Worm (Caenorhabditis elegans): Measurements from ENCODE around the gene C26D10.4.

The C26D10.4 gene

DNA sequence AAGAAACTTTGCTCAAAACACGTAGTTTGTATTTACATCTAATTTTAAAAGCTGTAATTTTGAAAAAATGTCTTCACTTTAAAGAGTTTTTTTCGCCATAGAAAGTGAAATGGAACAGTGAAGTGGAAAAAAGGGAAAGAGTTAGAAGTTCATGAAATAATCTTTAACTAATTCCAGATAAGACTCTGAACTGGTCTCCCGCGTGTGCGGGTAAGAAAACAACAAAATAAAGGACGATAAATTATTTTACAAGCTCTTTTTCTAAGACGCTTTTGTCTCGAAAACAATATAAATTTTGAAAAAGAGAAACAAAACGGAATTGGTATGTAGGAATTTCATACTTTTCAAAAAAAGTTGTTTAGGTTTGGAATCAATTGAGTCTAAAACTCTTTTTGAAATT, 12.9 kb upstream of the C26D10.4 start:
- TF ChIP-seq B0310.2 (tag; optimal IDR thresholded peaks at IDR 0.05) (no peak), pes-1 (GFP tag; IDR thresholded peaks at IDR 0.05) (no peak), hmg-4 (GFP tag; optimal IDR thresholded peaks at IDR 0.05) (no peak), scrt-1 (GFP tag; IDR thresholded peaks at IDR 0.05) (no peak), tra-4 (tag; optimal IDR thresholded peaks at IDR 0.05) (no peak), ceh-13 (GFP tag; optimal IDR thresholded peaks at IDR 0.05) (no peak), tbx-11 (GFP tag; IDR thresholded peaks at IDR 0.05) (no peak), ets-7 (tag; optimal IDR thresholded peaks at IDR 0.05) (no peak), hmbx-1 (tag; optimal IDR thresholded peaks at IDR 0.05) (no peak), sea-1 (GFP tag; conservative IDR thresholded peaks at IDR 0.05) (no peak), flt-1 (GFP tag; IDR thresholded peaks at IDR 0.05) (no peak), F13C5.2 (tag; optimal IDR thresholded peaks at IDR 0.05) (no peak), ama-1 (optimal IDR thresholded peaks at IDR 0.05) (no peak)

DNA sequence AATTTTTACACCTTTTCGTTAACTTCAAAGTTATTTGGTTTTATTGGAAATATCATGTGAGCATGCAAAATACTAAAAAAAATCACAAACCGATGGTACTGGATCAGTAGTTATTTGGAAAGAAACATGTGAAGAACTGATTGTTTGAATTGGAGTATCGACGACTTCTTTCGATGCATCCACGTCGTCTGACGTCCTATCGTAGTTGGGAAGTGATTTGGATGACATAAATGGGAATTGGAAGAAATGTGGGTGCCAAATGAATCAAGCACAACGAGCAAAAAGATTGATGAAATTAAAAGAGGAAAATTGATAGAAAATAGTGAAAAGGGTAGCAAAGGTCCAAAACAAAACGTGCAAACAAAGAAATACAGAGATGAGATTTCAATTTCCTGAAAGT, 8.3 kb upstream of the C26D10.4 start, which contains the start of gene shw-1:
Gene shw-1, minus strand, starts transcription at position 228 of the 400 bp plus-strand sequence.
- no peak for TF ChIP-seq F13C5.2 (tag; optimal IDR thresholded peaks at IDR 0.05)
- TF ChIP-seq tbx-11 (GFP tag; IDR thresholded peaks at IDR 0.05), result no peak
- no peak for TF ChIP-seq scrt-1 (GFP tag; IDR thresholded peaks at IDR 0.05)
- TF ChIP-seq sea-1 (GFP tag; conservative IDR thresholded peaks at IDR 0.05), result no peak
- no peak for TF ChIP-seq B0310.2 (tag; optimal IDR thresholded peaks at IDR 0.05)
- no peak for TF ChIP-seq flt-1 (GFP tag; IDR thresholded peaks at IDR 0.05)
- no peak for TF ChIP-seq hnd-1 (tag; optimal IDR thresholded peaks at IDR 0.05)
- no peak for TF ChIP-seq tbx-37 (GFP tag; conservative IDR thresholded peaks at IDR 0.05)
- TF ChIP-seq ceh-36 (tag; optimal IDR thresholded peaks at IDR 0.05), result no peak
- no peak for TF ChIP-seq hmg-4 (GFP tag; optimal IDR thresholded peaks at IDR 0.05)
- no peak for TF ChIP-seq pes-1 (GFP tag; IDR thresholded peaks at IDR 0.05)
- TF ChIP-seq ceh-13 (GFP tag; optimal IDR thresholded peaks at IDR 0.05), result no peak

DNA sequence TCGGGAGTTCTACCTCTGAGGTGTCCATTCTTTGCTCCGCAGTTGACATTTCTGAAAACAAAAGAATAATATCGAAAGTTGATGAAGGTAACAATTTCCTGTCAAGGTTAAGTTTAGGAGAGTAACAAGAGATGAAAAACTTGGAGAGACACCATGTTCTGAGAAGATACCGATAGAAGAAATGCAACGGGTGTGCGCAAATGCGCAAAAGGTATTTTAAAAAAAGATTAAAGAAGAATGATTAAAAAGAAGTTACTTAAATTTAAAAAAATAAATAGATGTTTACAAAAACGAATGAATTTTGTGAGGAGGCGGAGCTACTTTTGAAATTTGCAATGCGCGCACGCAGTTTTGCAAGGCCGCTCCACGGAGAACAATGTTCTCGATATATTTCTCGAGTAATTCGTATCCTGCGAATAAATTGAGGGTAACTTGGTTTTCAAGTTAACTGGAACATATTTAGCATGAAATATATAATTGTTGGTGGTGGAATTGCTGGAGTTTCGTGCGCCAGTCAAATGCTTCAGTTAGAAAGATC, 4.5 kb upstream of the C26D10.4 start, which contains the start of the genes ran-3 and C26D10.3:
Gene ran-3, minus strand, starts transcription at position 51 of the 538 bp plus-strand sequence.
Gene C26D10.3, plus strand, starts transcription at position 385 of the 538 bp plus-strand sequence.
- TF ChIP-seq scrt-1 (GFP tag; IDR thresholded peaks at IDR 0.05) (peak; percentile 57; the same call in 1 of the 2 replicates), ama-1 (optimal IDR thresholded peaks at IDR 0.05) (no peak), tbx-11 (GFP tag; IDR thresholded peaks at IDR 0.05) (0 out of 2 replicates have a peak, but pooled peaks have one; percentile 41), pes-1 (GFP tag; IDR thresholded peaks at IDR 0.05) (peak; percentile 69), tra-4 (tag; optimal IDR thresholded peaks at IDR 0.05) (no peak), tbx-37 (GFP tag; conservative IDR thresholded peaks at IDR 0.05) (no peak), F13C5.2 (tag; optimal IDR thresholded peaks at IDR 0.05) (peak; percentile 76), hnd-1 (tag; optimal IDR thresholded peaks at IDR 0.05) (no peak), hmbx-1 (tag; optimal IDR thresholded peaks at IDR 0.05) (no peak), ceh-36 (tag; optimal IDR thresholded peaks at IDR 0.05) (peak; percentile 11), ets-7 (tag; optimal IDR thresholded peaks at IDR 0.05) (no peak), aly-1 (tag; optimal IDR thresholded peaks at IDR 0.05) (no peak)

DNA sequence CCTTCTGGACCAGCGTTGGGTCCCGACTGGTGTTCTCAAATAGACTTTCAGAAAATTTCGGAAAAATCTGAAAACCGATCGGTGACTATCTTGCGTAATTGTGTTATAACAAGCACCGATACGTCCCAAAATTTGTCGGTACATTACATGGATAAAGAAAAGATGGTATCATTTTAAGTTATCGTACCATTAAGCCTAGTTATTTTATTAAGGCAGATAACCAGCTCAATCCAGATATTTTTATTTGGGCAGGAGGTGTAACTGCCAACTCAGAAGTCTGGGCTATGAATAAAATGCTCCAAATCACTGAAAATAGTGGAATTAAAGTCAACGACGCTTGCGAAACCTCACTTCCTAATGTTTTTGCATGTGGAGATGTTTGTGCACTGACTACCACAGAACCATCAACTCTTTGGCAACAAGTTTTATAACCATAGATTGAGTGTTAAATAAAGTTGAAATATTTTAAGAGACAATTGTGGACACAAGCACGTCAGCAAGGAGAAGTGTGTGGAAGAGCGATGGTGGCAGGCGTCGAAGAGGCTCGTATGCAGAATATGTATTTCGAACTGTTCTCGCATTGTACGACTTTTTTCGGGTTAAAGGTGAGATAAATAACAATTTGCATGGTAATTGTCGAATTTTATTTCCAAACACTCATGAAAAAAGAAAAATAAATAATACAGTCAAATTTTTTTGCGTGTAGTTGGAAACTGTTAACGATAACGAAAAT, 3.2 kb upstream of the C26D10.4 start:
- TF ChIP-seq tbx-37 (GFP tag; conservative IDR thresholded peaks at IDR 0.05) (0 out of 2 replicates have a peak, but pooled peaks have one; percentile 29), B0310.2 (tag; optimal IDR thresholded peaks at IDR 0.05) (no peak)

DNA sequence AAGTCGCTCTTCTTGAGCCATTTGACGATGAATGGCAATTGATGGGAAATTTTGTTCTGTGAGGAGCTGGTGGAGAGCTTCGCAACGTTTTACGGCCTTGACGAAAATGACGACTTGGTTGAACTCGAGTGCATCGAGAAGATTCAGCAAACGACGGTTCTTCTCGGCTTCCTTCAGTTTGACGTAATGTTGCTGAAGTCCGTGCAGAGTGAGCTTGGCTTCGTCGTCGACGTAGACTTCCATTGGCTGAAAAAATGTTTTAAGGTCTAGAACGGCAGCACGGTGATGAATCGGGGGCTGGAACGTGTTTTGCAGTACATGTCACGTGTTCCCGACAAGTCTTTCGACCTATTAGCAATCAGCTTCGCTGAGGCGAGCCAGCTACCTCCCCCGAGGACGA, 2.1 kb upstream of the C26D10.4 start:
- TF ChIP-seq aly-1 (tag; optimal IDR thresholded peaks at IDR 0.05), result no peak
- TF ChIP-seq ama-1 (optimal IDR thresholded peaks at IDR 0.05), result no peak
- TF ChIP-seq pes-1 (GFP tag; IDR thresholded peaks at IDR 0.05), result no peak
- no peak for TF ChIP-seq scrt-1 (GFP tag; IDR thresholded peaks at IDR 0.05)
- TF ChIP-seq tbx-11 (GFP tag; IDR thresholded peaks at IDR 0.05), result no peak
- TF ChIP-seq ets-7 (tag; optimal IDR thresholded peaks at IDR 0.05), result no peak
- TF ChIP-seq ceh-36 (tag; optimal IDR thresholded peaks at IDR 0.05), result no peak
- TF ChIP-seq hmbx-1 (tag; optimal IDR thresholded peaks at IDR 0.05), result no peak
- TF ChIP-seq ceh-13 (GFP tag; optimal IDR thresholded peaks at IDR 0.05), result no peak
- no peak for TF ChIP-seq B0310.2 (tag; optimal IDR thresholded peaks at IDR 0.05)
- no peak for TF ChIP-seq sea-1 (GFP tag; conservative IDR thresholded peaks at IDR 0.05)
- no peak for TF ChIP-seq hmg-4 (GFP tag; optimal IDR thresholded peaks at IDR 0.05)
- no peak for TF ChIP-seq hnd-1 (tag; optimal IDR thresholded peaks at IDR 0.05)
- TF ChIP-seq F13C5.2 (tag; optimal IDR thresholded peaks at IDR 0.05), result no peak

DNA sequence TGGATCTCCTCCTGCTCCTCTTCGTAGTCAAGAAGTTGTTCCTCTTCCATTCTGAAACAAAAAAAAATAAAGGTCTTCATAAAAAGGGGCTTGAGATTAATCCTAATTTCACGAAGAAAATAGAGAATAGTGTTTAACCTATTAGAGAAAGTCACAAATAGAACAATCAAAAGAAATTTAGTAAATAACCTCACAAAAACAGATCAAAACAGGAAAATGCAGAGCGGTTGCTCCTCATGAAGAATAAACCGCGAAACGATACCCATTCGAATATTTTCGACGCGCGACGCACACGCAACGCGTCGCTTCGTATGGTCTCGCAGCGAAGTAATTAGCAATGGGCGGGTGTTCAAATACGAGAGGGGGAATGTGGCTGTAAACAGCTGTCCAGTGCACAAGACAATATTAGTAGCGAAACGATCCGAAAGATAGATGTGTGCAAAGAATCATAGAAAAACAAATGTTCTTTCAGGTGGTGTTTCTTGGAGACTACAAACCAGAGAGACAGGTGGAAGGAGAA, 682 bp upstream of the C26D10.4 start, which contains the start of gene hel-1:
Gene hel-1, minus strand, starts transcription at position 51 of the 520 bp plus-strand sequence.
- TF ChIP-seq tbx-37 (GFP tag; conservative IDR thresholded peaks at IDR 0.05) (0 out of 2 replicates have a peak, but pooled peaks have one; percentile 41), ceh-13 (GFP tag; optimal IDR thresholded peaks at IDR 0.05) (no peak), sea-1 (GFP tag; conservative IDR thresholded peaks at IDR 0.05) (no peak), hmg-4 (GFP tag; optimal IDR thresholded peaks at IDR 0.05) (peak; percentile 28), B0310.2 (tag; optimal IDR thresholded peaks at IDR 0.05) (no peak), flt-1 (GFP tag; IDR thresholded peaks at IDR 0.05) (peak; percentile 46; the same call in 1 of the 2 replicates), tbx-11 (GFP tag; IDR thresholded peaks at IDR 0.05) (no peak), hmbx-1 (tag; optimal IDR thresholded peaks at IDR 0.05) (no peak), pes-1 (GFP tag; IDR thresholded peaks at IDR 0.05) (no peak), scrt-1 (GFP tag; IDR thresholded peaks at IDR 0.05) (no peak), ceh-36 (tag; optimal IDR thresholded peaks at IDR 0.05) (no peak), tra-4 (tag; optimal IDR thresholded peaks at IDR 0.05) (no peak), F13C5.2 (tag; optimal IDR thresholded peaks at IDR 0.05) (peak; percentile 75)

DNA sequence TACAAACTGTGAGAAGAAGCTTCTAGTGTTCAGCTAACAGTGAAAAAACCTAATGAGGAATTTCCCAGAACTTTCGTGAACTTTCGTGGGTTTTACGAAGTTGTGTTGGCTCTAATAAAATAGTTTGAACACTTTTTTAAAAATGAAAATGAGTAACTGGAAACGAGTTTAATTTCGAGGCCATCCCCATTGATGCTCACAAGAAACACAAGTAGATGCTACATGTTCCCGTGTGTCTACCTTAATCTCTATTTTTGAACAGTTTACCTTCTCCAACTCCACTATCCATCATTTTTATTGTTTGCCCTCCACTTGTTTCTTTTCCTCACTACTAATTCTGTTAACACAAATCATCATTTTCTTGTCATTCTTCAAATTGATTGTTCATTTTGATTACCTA, 4.1 kb downstream of the C26D10.4 start, which contains the start of gene C26D10.7:
Gene C26D10.7, plus strand, starts transcription at position 301 of the 400 bp plus-strand sequence.
- no peak for TF ChIP-seq flt-1 (GFP tag; IDR thresholded peaks at IDR 0.05)
- TF ChIP-seq ceh-36 (tag; optimal IDR thresholded peaks at IDR 0.05), result no peak
- TF ChIP-seq tbx-11 (GFP tag; IDR thresholded peaks at IDR 0.05), result no peak
- TF ChIP-seq hmbx-1 (tag; optimal IDR thresholded peaks at IDR 0.05), result no peak
- no peak for TF ChIP-seq sea-1 (GFP tag; conservative IDR thresholded peaks at IDR 0.05)

Measured in whole organism, early embryonic.